Worm (Caenorhabditis elegans) whole organism, late embryonic: ENCODE measurements around the gene F26F2.8.
"Not testable (repeated sequence)": the region's sequence is repeated elsewhere in the genome, so short reads cannot be mapped to it uniquely, and the experiment has no call there.

ENCODE experiments used
- C38D4.7 ChIP-seq: fragments of 200-800 bp; sonication (Bioruptor generic); optimal IDR thresholded peaks from 2 replicates; lab custom pipeline; 2018; ENCODE audit warnings: mild to moderate bottlenecking, missing genetic modification characterization, moderate library complexity, missing compliant biosample characterization
- F13H6.1 ChIP-seq: sonication (generic microtip); optimal IDR thresholded peaks from 2 replicates; lab custom pipeline; 2016; ENCODE audit warnings: missing genetic modification characterization, missing compliant biosample characterization
- Y22D7AL.16 ChIP-seq: sonication (generic microtip); optimal IDR thresholded peaks from 2 replicates; lab custom pipeline; 2016; ENCODE audit warnings: missing genetic modification characterization, missing compliant biosample characterization
- ahr-1 ChIP-seq: sonication (generic microtip); optimal IDR thresholded peaks from 2 replicates; lab custom pipeline; 2016; ENCODE audit warnings: missing genetic modification characterization, missing compliant biosample characterization
- ama-1 ChIP-seq: fragments of 150-350 bp; optimal IDR thresholded peaks from 2 replicates; lab custom pipeline; 2014
- ceh-18 ChIP-seq: sonication (generic microtip); optimal IDR thresholded peaks from 2 replicates; lab custom pipeline; 2016; ENCODE audit warnings: missing genetic modification characterization, missing compliant biosample characterization
- ceh-19 ChIP-seq: fragments of 200-800 bp; sonication (Bioruptor generic); optimal IDR thresholded peaks from 2 replicates; lab custom pipeline; 2018; ENCODE audit warnings: mild to moderate bottlenecking, missing genetic modification characterization, missing compliant biosample characterization
- ceh-2 ChIP-seq: sonication (generic microtip); optimal IDR thresholded peaks from 2 replicates; lab custom pipeline; 2016; ENCODE audit warnings: missing genotype, missing genetic modification characterization, missing compliant biosample characterization
- ceh-24 ChIP-seq: sonication (generic microtip); optimal IDR thresholded peaks from 2 replicates; lab custom pipeline; 2016; ENCODE audit warnings: mild to moderate bottlenecking, missing genetic modification characterization, missing compliant biosample characterization
- ceh-30 ChIP-seq: fragments of 150-350 bp; optimal IDR thresholded peaks from 2 replicates; lab custom pipeline; 2014; ENCODE audit warnings: missing biosample characterization, missing genetic modification characterization
- ceh-31 ChIP-seq: sonication (generic microtip); optimal IDR thresholded peaks from 2 replicates; lab custom pipeline; 2016; ENCODE audit warnings: missing genetic modification characterization, missing compliant biosample characterization
- ceh-34 ChIP-seq: sonication (generic microtip); optimal IDR thresholded peaks from 2 replicates; lab custom pipeline; 2016; ENCODE audit warnings: mild to moderate bottlenecking, missing genetic modification characterization, missing compliant biosample characterization
- ceh-45 ChIP-seq: fragments of 200-800 bp; sonication (Bioruptor generic); IDR thresholded peaks from 2 replicates; pipeline ENCODE4 v1.3.6; 2022; ENCODE audit warnings: missing genetic modification reagents, missing genetic modification characterization, missing compliant biosample characterization
- dve-1 ChIP-seq: sonication (generic microtip); optimal IDR thresholded peaks from 2 replicates; lab custom pipeline; 2017; ENCODE audit warnings: antibody characterized with exemption, mild to moderate bottlenecking, missing genetic modification characterization, missing compliant biosample characterization
- elt-2 ChIP-seq: sonication (generic microtip); optimal IDR thresholded peaks from 2 replicates; lab custom pipeline; 2016; ENCODE audit warnings: missing genetic modification reagents, missing genetic modification characterization, missing compliant biosample characterization
- elt-4 ChIP-seq: sonication (generic microtip); optimal IDR thresholded peaks from 2 replicates; lab custom pipeline; 2016; ENCODE audit warnings: missing genetic modification characterization, missing compliant biosample characterization
- fkh-10 ChIP-seq: fragments of 150-350 bp; optimal IDR thresholded peaks from 2 replicates; lab custom pipeline; 2014; ENCODE audit warnings: missing biosample characterization, missing genetic modification reagents, missing genetic modification characterization
- fkh-6 ChIP-seq: sonication (generic microtip); optimal IDR thresholded peaks from 2 replicates; lab custom pipeline; 2016; ENCODE audit warnings: missing genetic modification characterization, missing compliant biosample characterization
- hlh-13 ChIP-seq: fragments of 200-800 bp; sonication (Bioruptor generic); optimal IDR thresholded peaks from 2 replicates; lab custom pipeline; 2018; ENCODE audit warnings: mild to moderate bottlenecking, missing genetic modification characterization, missing compliant biosample characterization
- hlh-30 ChIP-seq: sonication (generic microtip); optimal IDR thresholded peaks from 2 replicates; lab custom pipeline; 2017; ENCODE audit warnings: antibody characterized with exemption, missing genetic modification characterization, missing compliant biosample characterization; ENCODE audit not compliant: insufficient read depth
- hlh-8 ChIP-seq: sonication (generic microtip); optimal IDR thresholded peaks from 2 replicates; lab custom pipeline; 2016; ENCODE audit warnings: missing genotype, missing genetic modification characterization, missing compliant biosample characterization
- lim-6 ChIP-seq: sonication (generic microtip); optimal IDR thresholded peaks from 2 replicates; lab custom pipeline; 2016; ENCODE audit warnings: missing genetic modification characterization, missing compliant biosample characterization
- lin-11 ChIP-seq: fragments of 200-800 bp; sonication (Bioruptor generic); optimal IDR thresholded peaks from 2 replicates; lab custom pipeline; 2018; ENCODE audit warnings: mild to moderate bottlenecking, missing genetic modification characterization, missing compliant biosample characterization
- madf-2 ChIP-seq: sonication (generic microtip); optimal IDR thresholded peaks from 2 replicates; lab custom pipeline; 2017; ENCODE audit warnings: missing genetic modification characterization, missing compliant biosample characterization
- mec-3 ChIP-seq: sonication (generic microtip); optimal IDR thresholded peaks from 2 replicates; lab custom pipeline; 2016; ENCODE audit warnings: borderline replicate concordance, missing genetic modification characterization, missing compliant biosample characterization
- nfya-1 ChIP-seq: sonication (generic microtip); optimal IDR thresholded peaks from 2 replicates; lab custom pipeline; 2017; ENCODE audit warnings: missing genetic modification characterization, mild to moderate bottlenecking, missing compliant biosample characterization, antibody characterized with exemption, moderate library complexity
- nhr-11 ChIP-seq: fragments of 150-350 bp; optimal IDR thresholded peaks from 2 replicates; lab custom pipeline; 2014; ENCODE audit warnings: missing biosample characterization, missing genetic modification characterization
- nhr-232 ChIP-seq: sonication (generic microtip); optimal IDR thresholded peaks from 2 replicates; lab custom pipeline; 2016; ENCODE audit warnings: missing genetic modification characterization, missing compliant biosample characterization
- npax-4 ChIP-seq: sonication (generic microtip); optimal IDR thresholded peaks from 2 replicates; lab custom pipeline; 2016; ENCODE audit warnings: missing genetic modification characterization, missing compliant biosample characterization
- pat-9 ChIP-seq: fragments of 200-800 bp; sonication (Bioruptor generic); optimal IDR thresholded peaks from 2 replicates; lab custom pipeline; 2018; ENCODE audit warnings: mild to moderate bottlenecking, missing genetic modification characterization, moderate library complexity, missing compliant biosample characterization
- pha-4 ChIP-seq: fragments of 150-350 bp; optimal IDR thresholded peaks from 2 replicates; lab custom pipeline; 2018; ENCODE audit warnings: missing biosample characterization, missing genetic modification reagents, missing genetic modification characterization
- pqm-1 ChIP-seq: sonication (generic microtip); optimal IDR thresholded peaks from 2 replicates; lab custom pipeline; 2016; ENCODE audit warnings: missing genetic modification characterization, missing compliant biosample characterization
- pros-1 ChIP-seq: fragments of 150-350 bp; optimal IDR thresholded peaks from 2 replicates; lab custom pipeline; 2014; ENCODE audit warnings: missing biosample characterization, missing genetic modification reagents, missing genetic modification characterization
- rnt-1 ChIP-seq: sonication (generic microtip); optimal IDR thresholded peaks from 2 replicates; lab custom pipeline; 2016; ENCODE audit warnings: missing genetic modification characterization, missing compliant biosample characterization
- sox-2 ChIP-seq: fragments of 200-800 bp; sonication (Bioruptor generic); IDR thresholded peaks from 2 replicates; pipeline ENCODE4 v1.3.6; 2022; ENCODE audit warnings: missing genetic modification reagents, missing genetic modification characterization, missing compliant biosample characterization
- sox-4 ChIP-seq: sonication (generic microtip); optimal IDR thresholded peaks from 2 replicates; lab custom pipeline; 2017; ENCODE audit warnings: mild to moderate bottlenecking, missing genetic modification characterization, inconsistent platforms, missing compliant biosample characterization
- syd-9 ChIP-seq: sonication (generic microtip); optimal IDR thresholded peaks from 2 replicates; lab custom pipeline; 2016; ENCODE audit warnings: mild to moderate bottlenecking, missing genetic modification characterization, moderate library complexity, missing compliant biosample characterization
- tbx-2 ChIP-seq: sonication (generic microtip); optimal IDR thresholded peaks from 2 replicates; lab custom pipeline; 2016; ENCODE audit warnings: missing genetic modification characterization, missing compliant biosample characterization
- unc-86 ChIP-seq: sonication (generic microtip); optimal IDR thresholded peaks from 2 replicates; lab custom pipeline; 2016; ENCODE audit warnings: missing genetic modification characterization, missing compliant biosample characterization
- zip-5 ChIP-seq: sonication (generic microtip); optimal IDR thresholded peaks from 2 replicates; lab custom pipeline; 2016; ENCODE audit warnings: missing genetic modification characterization, missing compliant biosample characterization

The F26F2.8 gene

DNA sequence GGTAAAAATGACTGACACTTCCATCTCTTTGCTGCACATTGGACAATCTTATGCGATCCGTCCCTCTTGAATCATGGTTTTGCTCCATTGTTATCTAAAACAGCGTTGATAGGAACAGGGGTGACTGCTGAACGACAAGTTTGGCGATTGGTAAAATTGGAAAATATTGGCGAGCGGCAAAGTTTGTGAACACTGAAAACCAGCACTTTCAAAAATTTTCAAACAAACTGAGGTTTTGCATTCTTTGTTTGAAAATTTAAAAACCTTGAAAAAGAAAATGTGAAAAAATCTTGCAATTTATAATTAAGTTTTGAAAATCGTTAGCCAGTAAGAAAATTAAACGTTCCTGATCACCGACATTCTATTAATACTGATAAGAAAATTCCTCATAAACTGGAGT lies 12.9 kb upstream of the F26F2.8 start, which contains the start of gene F26F2.3:
Gene F26F2.3, minus strand, starts transcription at position 101 of the 400 bp plus-strand sequence.
- TF ChIP-seq elt-2 (no peak), C38D4.7 (GFP tag; lab: Kevin White, UChicago) (no peak), syd-9 (tag; lab: Kevin White, UChicago) (no peak), hlh-13 (no peak), sox-4 (no peak), ceh-31 (tag; lab: Kevin White, UChicago) (no peak), ahr-1 (no peak)

DNA sequence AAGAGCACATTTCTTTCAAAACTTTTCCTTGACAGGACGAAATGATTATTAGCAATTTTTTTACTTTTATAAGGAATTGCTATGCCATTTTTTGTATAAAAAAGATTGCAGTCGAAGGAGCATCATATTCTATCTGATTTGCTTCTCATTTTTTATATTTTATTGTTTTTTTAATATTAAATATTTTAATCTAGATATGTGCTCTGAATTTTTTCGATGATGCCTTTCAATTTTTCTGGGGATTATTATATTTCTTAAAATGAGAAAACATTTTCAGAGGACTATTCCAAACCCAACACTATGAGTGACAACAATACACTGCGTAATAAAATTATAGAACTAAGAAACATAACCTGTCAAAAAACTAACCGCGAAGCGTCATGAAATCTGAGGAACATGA lies 10.4 kb upstream of the F26F2.8 start, which contains the start of gene F26F2.4:
Gene F26F2.4, plus strand, starts transcription at position 301 of the 400 bp plus-strand sequence.
- not testable (repeated sequence) for TF ChIP-seq rnt-1 (tag; lab: Kevin White, UChicago); lin-11; dve-1 (tag; lab: Kevin White, UChicago)
- TF ChIP-seq, all 69 proteins: peak for 0; not testable (repeated sequence) for 69

DNA sequence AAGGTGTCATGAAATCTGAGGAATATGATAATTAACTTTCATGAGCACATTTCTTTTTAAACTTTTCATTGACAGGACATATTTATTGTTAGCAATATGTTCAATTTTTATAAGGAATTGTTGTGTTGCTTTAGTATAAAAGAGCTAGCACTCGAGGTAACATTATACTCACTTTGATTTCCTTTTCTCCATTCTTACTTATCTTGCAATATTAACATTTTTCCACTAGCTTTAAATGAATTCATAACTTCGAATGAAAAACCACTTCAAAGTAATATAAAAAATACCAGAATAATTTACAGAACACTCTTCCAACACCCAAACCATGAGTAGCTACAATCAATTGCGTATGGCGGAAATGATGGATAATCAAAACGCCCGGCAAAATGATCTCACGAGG lies 6.0 kb upstream of the F26F2.8 start, which contains the start of gene F26F2.5:
Gene F26F2.5, plus strand, starts transcription at position 301 of the 400 bp plus-strand sequence.
- TF ChIP-seq mec-3 (tag; lab: Kevin White, UChicago): no peak
- no peak for TF ChIP-seq F13H6.1
- TF ChIP-seq rnt-1 (tag; lab: Kevin White, UChicago): no peak
- no peak for TF ChIP-seq hlh-13
- no peak for TF ChIP-seq ceh-24 (tag; lab: Kevin White, UChicago)
- no peak for TF ChIP-seq dve-1 (tag; lab: Kevin White, UChicago)
- TF ChIP-seq nhr-11 (tag; lab: Kevin White, UChicago): no peak
- TF ChIP-seq ceh-34 (tag; lab: Kevin White, UChicago): no peak
- TF ChIP-seq madf-2: no peak
- no peak for TF ChIP-seq zip-5
- no peak for TF ChIP-seq ceh-19 (GFP tag; lab: Kevin White, UChicago)
- no peak for TF ChIP-seq ceh-45 (GFP tag; lab: Robert Waterston, UW)
- TF ChIP-seq pros-1 (tag; lab: Kevin White, UChicago): no peak
- TF ChIP-seq lim-6 (tag; lab: Kevin White, UChicago): no peak
- TF ChIP-seq hlh-30 (tag; lab: Kevin White, UChicago): no peak
- TF ChIP-seq sox-2 (GFP tag; lab: Robert Waterston, UW): no peak
- no peak for TF ChIP-seq nfya-1

DNA sequence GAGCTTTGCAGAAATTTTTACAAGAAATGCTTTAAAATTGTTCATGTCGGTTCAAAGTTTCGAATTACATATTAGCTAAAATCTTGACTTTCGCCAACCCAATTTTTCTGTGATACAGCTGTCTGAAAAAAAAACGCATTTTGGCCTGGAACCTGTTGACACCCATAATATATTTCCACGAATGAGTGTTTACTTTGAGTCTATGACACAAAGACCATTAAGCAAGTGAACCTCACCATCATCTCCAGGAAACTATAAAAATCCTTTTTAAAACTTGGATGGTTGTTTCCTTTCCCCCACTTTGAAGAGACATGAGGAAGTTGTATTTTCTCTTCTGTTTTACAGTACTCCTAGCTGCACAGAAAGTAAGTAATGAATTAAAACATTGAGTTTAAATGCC lies 5.0 kb upstream of the F26F2.8 start, which contains the start of gene clec-263:
Gene clec-263, plus strand, starts transcription at position 301 of the 400 bp plus-strand sequence.
- TF ChIP-seq Y22D7AL.16 (no peak), pha-4 (no peak), pqm-1 (tag; lab: Kevin White, UChicago) (no peak), ceh-30 (tag; lab: Kevin White, UChicago) (no peak), ama-1 (lab: Kevin White, UChicago) (no peak)

DNA sequence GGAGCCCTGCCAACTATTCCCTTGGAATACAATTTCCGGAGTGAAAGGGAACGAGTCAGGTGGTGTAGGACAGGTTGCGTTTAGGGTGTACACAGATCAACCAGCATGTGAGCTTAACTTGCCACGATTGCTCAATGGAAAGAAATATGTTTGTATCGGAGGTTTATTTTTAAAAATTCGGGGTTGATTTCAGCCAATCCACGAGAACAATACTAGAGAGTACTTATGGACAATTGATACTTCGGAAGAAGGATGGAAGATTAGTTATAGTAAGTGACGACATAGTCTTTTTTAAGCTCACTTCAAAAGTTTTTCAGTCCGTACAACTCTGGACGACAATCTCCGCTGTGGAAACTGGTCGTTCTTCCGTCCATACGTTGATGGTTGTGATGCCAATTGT lies 4.5 kb upstream of the F26F2.8 start:
- TF ChIP-seq npax-4: no peak
- no peak for TF ChIP-seq madf-2
- no peak for TF ChIP-seq fkh-6 (tag; lab: Kevin White, UChicago)
- TF ChIP-seq lim-6 (tag; lab: Kevin White, UChicago): no peak
- no peak for TF ChIP-seq nhr-232 (tag; lab: Kevin White, UChicago)
- TF ChIP-seq elt-2: no peak
- TF ChIP-seq pat-9: no peak
- no peak for TF ChIP-seq tbx-2
- no peak for TF ChIP-seq elt-4 (tag; lab: Kevin White, UChicago)
- no peak for TF ChIP-seq ceh-2 (tag; lab: Kevin White, UChicago)
- no peak for TF ChIP-seq Y22D7AL.16
- TF ChIP-seq rnt-1 (tag; lab: Kevin White, UChicago): no peak
- no peak for TF ChIP-seq ceh-18
- no peak for TF ChIP-seq fkh-10 (GFP tag; lab: Kevin White, UChicago)
- TF ChIP-seq unc-86: no peak
- no peak for TF ChIP-seq F13H6.1
- TF ChIP-seq pqm-1 (tag; lab: Kevin White, UChicago): no peak
- no peak for TF ChIP-seq hlh-8 (tag; lab: Kevin White, UChicago)
- TF ChIP-seq, all 69 proteins: peak for 0
